Fruit fly (Drosophila melanogaster) whole organism, embryonic: ENCODE measurements around the gene CG2256.
A peak's percentile ranks its signal among the peaks of the same experiment; 100 is the strongest.

Source experiments
- Abd-B ChIP-seq: fragments of 200-800 bp; sonication (Bioruptor generic); optimal IDR thresholded peaks from 2 replicates; lab custom pipeline; 2018; ENCODE audit warnings: missing biosample characterization, mild to moderate bottlenecking, missing genetic modification characterization, moderate library complexity
- Adf1 ChIP-seq: fragments of 200-800 bp; sonication (Bioruptor generic); IDR thresholded peaks from 2 replicates; pipeline ENCODE4 v1.3.6; 2022; ENCODE audit warnings: missing biosample characterization, missing genetic modification characterization
- Antp ChIP-seq: fragments of 200-800 bp; sonication (Bioruptor generic); optimal IDR thresholded peaks from 3 replicates; lab custom pipeline; 2016; ENCODE audit warnings: missing biosample characterization, missing genetic modification characterization
- Atf6 ChIP-seq: fragments of 200-800 bp; sonication (Bioruptor generic); IDR thresholded peaks from 2 replicates; pipeline ENCODE4 v1.3.6; 2022; ENCODE audit warnings: missing biosample characterization, missing genetic modification characterization
- BtbVII ChIP-seq: fragments of 200-800 bp; sonication (Bioruptor generic); optimal IDR thresholded peaks from 3 replicates; lab custom pipeline; 2017; ENCODE audit warnings: missing biosample characterization, mild to moderate bottlenecking, missing genetic modification characterization
- CG10321 ChIP-seq: fragments of 200-800 bp; sonication (Bioruptor generic); IDR thresholded peaks from 2 replicates; pipeline ENCODE4 v1.3.6; 2022; ENCODE audit warnings: missing biosample characterization, missing genetic modification characterization
- CG10543 ChIP-seq: fragments of 200-800 bp; sonication (Bioruptor generic); optimal IDR thresholded peaks from 3 replicates; lab custom pipeline; 2017; ENCODE audit warnings: missing biosample characterization, mild to moderate bottlenecking, missing genetic modification characterization, moderate library complexity
- CG1233 ChIP-seq: fragments of 200-800 bp; sonication (Bioruptor generic); optimal IDR thresholded peaks from 4 replicates; lab custom pipeline; 2018; ENCODE audit warnings: missing biosample characterization, mild to moderate bottlenecking, missing genetic modification characterization
- CG12769 ChIP-seq: fragments of 200-800 bp; sonication (Bioruptor generic); optimal IDR thresholded peaks from 2 replicates; lab custom pipeline; 2019; ENCODE audit warnings: missing biosample characterization, mild to moderate bottlenecking, missing genetic modification characterization, moderate library complexity
- CG13624 ChIP-seq: fragments of 200-800 bp; sonication (Bioruptor generic); optimal IDR thresholded peaks from 2 replicates; lab custom pipeline; 2016; ENCODE audit warnings: missing biosample characterization, missing genetic modification characterization
- CG1832 ChIP-seq: fragments of 200-800 bp; sonication (Bioruptor generic); optimal IDR thresholded peaks from 2 replicates; lab custom pipeline; 2017; ENCODE audit warnings: missing biosample characterization, mild to moderate bottlenecking, missing genetic modification characterization, inconsistent platforms
- CG2678 ChIP-seq: fragments of 200-800 bp; sonication (Bioruptor generic); optimal IDR thresholded peaks from 3 replicates; lab custom pipeline; 2019; ENCODE audit warnings: missing biosample characterization, mild to moderate bottlenecking, missing genetic modification characterization, moderate library complexity
- CG3163 ChIP-seq: fragments of 200-800 bp; sonication (Bioruptor generic); optimal IDR thresholded peaks from 3 replicates; lab custom pipeline; 2016; ENCODE audit warnings: missing biosample characterization, missing genetic modification characterization
- CG34376 ChIP-seq: fragments of 200-800 bp; sonication (Bioruptor generic); optimal IDR thresholded peaks from 2 replicates; lab custom pipeline; 2018; ENCODE audit warnings: missing biosample characterization, mild to moderate bottlenecking, missing genetic modification characterization
- CG6765 ChIP-seq: fragments of 200-800 bp; sonication (Bioruptor generic); optimal IDR thresholded peaks from 3 replicates; lab custom pipeline; 2017; ENCODE audit warnings: missing biosample characterization, mild to moderate bottlenecking, missing genetic modification characterization
- CG7372 ChIP-seq: fragments of 200-800 bp; sonication (Bioruptor generic); IDR thresholded peaks from 2 replicates; pipeline ENCODE4 v1.3.6; 2022; ENCODE audit warnings: missing biosample characterization, missing genetic modification characterization
- CG9437 ChIP-seq: fragments of 200-800 bp; sonication (Bioruptor generic); optimal IDR thresholded peaks from 2 replicates; lab custom pipeline; 2018; ENCODE audit warnings: missing biosample characterization, mild to moderate bottlenecking, missing genetic modification characterization
- CG9932 ChIP-seq: fragments of 200-800 bp; sonication (Bioruptor generic); IDR thresholded peaks from 2 replicates; pipeline ENCODE4 v1.3.6; 2022; ENCODE audit warnings: missing biosample characterization, missing genetic modification characterization
- CrebB ChIP-seq: fragments of 200-800 bp; sonication (Bioruptor generic); optimal IDR thresholded peaks from 3 replicates; lab custom pipeline; 2018; ENCODE audit warnings: missing biosample characterization, mild to moderate bottlenecking, missing genetic modification characterization
- Dek ChIP-seq: fragments of 200-800 bp; sonication (Bioruptor generic); optimal IDR thresholded peaks from 3 replicates; lab custom pipeline; 2019; ENCODE audit warnings: missing biosample characterization, mild to moderate bottlenecking, missing genetic modification characterization, moderate library complexity
- Dip3 ChIP-seq: fragments of 200-800 bp; sonication (Bioruptor generic); optimal IDR thresholded peaks from 3 replicates; lab custom pipeline; 2016; ENCODE audit warnings: missing biosample characterization, missing genetic modification characterization
- Gsc ChIP-seq: fragments of 200-800 bp; sonication (Bioruptor generic); IDR thresholded peaks from 2 replicates; pipeline ENCODE4 v1.3.6; 2022; ENCODE audit warnings: missing biosample characterization, missing genetic modification characterization
- H2.0 ChIP-seq: fragments of 200-800 bp; sonication (Bioruptor generic); IDR thresholded peaks from 2 replicates; pipeline ENCODE4 v1.3.6; 2022; ENCODE audit warnings: missing biosample characterization, missing genetic modification characterization
- Hey ChIP-seq: fragments of 200-800 bp; sonication (Bioruptor generic); optimal IDR thresholded peaks from 3 replicates; lab custom pipeline; 2018; ENCODE audit warnings: missing biosample characterization, mild to moderate bottlenecking, missing genetic modification characterization
- Hr78 ChIP-seq, 2 experiments: fragments of 200-800 bp in 1 of 2; fragments of >200 bp in 1 of 2; sonication (Bioruptor generic) in 1 of 2; optimal IDR thresholded peaks; 2 replicates each; lab custom pipeline; 2017 to 2019; ENCODE audit warnings: missing biosample characterization in 2 of 2, missing genetic modification characterization in 2 of 2, mild to moderate bottlenecking in 1 of 2, moderate library complexity in 1 of 2
- Hsf ChIP-seq: fragments of 200-800 bp; sonication (Bioruptor generic); optimal IDR thresholded peaks from 3 replicates; lab custom pipeline; 2016; ENCODE audit warnings: missing biosample characterization, missing genetic modification characterization
- Sin3A ChIP-seq: fragments of >200 bp; optimal IDR thresholded peaks from 2 replicates; lab custom pipeline; 2018
- Six4 ChIP-seq: fragments of 200-800 bp; sonication (Bioruptor generic); optimal IDR thresholded peaks from 2 replicates; lab custom pipeline; 2016; ENCODE audit warnings: missing biosample characterization, missing genetic modification characterization
- Usf ChIP-seq: fragments of 200-800 bp; sonication (Bioruptor generic); optimal IDR thresholded peaks from 2 replicates; lab custom pipeline; 2017; ENCODE audit warnings: missing genotype, missing biosample characterization, missing genetic modification characterization
- chinmo ChIP-seq: fragments of 200-800 bp; sonication (Bioruptor generic); IDR thresholded peaks from 4 replicates; pipeline ENCODE4 v1.3.6; 2022; ENCODE audit warnings: missing biosample characterization, missing genetic modification characterization; ENCODE audit not compliant: partially characterized antibody
- crol ChIP-seq: fragments of 200-800 bp; sonication (Bioruptor generic); IDR thresholded peaks from 2 replicates; pipeline ENCODE4 v1.3.6; 2022; ENCODE audit warnings: missing biosample characterization, missing genetic modification characterization
- ftz-f1 ChIP-seq: fragments of 200-800 bp; sonication (Bioruptor generic); optimal IDR thresholded peaks from 2 replicates; lab custom pipeline; 2016; ENCODE audit warnings: missing biosample characterization, missing genetic modification characterization
- gem ChIP-seq: fragments of 200-800 bp; sonication (Bioruptor generic); optimal IDR thresholded peaks from 2 replicates; lab custom pipeline; 2019; ENCODE audit warnings: missing biosample characterization, mild to moderate bottlenecking, missing genetic modification characterization, moderate library complexity
- jigr1 ChIP-seq: fragments of 200-800 bp; sonication (Bioruptor generic); IDR thresholded peaks from 3 replicates; pipeline ENCODE4 v1.3.6; 2022; ENCODE audit warnings: missing biosample characterization, missing genetic modification characterization
- kni ChIP-seq: fragments of 200-800 bp; sonication (Bioruptor generic); optimal IDR thresholded peaks from 3 replicates; lab custom pipeline; 2017; ENCODE audit warnings: mild to moderate bottlenecking, missing biosample characterization, missing genetic modification reagents, missing genetic modification characterization
- lbe ChIP-seq: fragments of 200-800 bp; sonication (Bioruptor generic); optimal IDR thresholded peaks from 2 replicates; lab custom pipeline; 2016; ENCODE audit warnings: missing biosample characterization, mild to moderate bottlenecking, missing genetic modification characterization
- lmd ChIP-seq: fragments of 200-800 bp; sonication (Bioruptor generic); IDR thresholded peaks from 2 replicates; pipeline ENCODE4 v1.3.6; 2022; ENCODE audit warnings: missing biosample characterization, missing genetic modification characterization
- mam ChIP-seq: fragments of 200-800 bp; sonication (Bioruptor generic); optimal IDR thresholded peaks from 3 replicates; lab custom pipeline; 2016; ENCODE audit warnings: missing biosample characterization, missing genetic modification characterization
- nerfin-2 ChIP-seq: fragments of 200-800 bp; sonication (Bioruptor generic); IDR thresholded peaks from 2 replicates; pipeline ENCODE4 v1.3.6; 2022; ENCODE audit warnings: missing biosample characterization, missing genetic modification characterization; ENCODE audit not compliant: partially characterized antibody
- nom ChIP-seq: fragments of 200-800 bp; sonication (Bioruptor generic); optimal IDR thresholded peaks from 2 replicates; lab custom pipeline; 2017; ENCODE audit warnings: missing biosample characterization, missing genetic modification characterization, mild to moderate bottlenecking, moderate library complexity, missing genetic modification reagents
- p53 ChIP-seq: fragments of 200-800 bp; sonication (Bioruptor generic); optimal IDR thresholded peaks from 2 replicates; lab custom pipeline; 2016; ENCODE audit warnings: missing biosample characterization, missing genetic modification characterization
- repo ChIP-seq: fragments of 200-800 bp; sonication (Bioruptor generic); optimal IDR thresholded peaks from 2 replicates; lab custom pipeline; 2016; ENCODE audit warnings: missing biosample characterization, missing genetic modification characterization
- sd ChIP-seq: fragments of 200-800 bp; sonication (Bioruptor generic); optimal IDR thresholded peaks from 3 replicates; lab custom pipeline; 2018; ENCODE audit warnings: missing biosample characterization, mild to moderate bottlenecking, missing genetic modification characterization, moderate library complexity
- sisA ChIP-seq: fragments of 200-800 bp; sonication (Bioruptor generic); IDR thresholded peaks from 2 replicates; pipeline ENCODE4 v1.3.6; 2022; ENCODE audit warnings: missing biosample characterization, missing genetic modification characterization
- slbo ChIP-seq: fragments of 200-800 bp; sonication (Bioruptor generic); IDR thresholded peaks from 2 replicates; pipeline ENCODE4 v1.3.6; 2022; ENCODE audit warnings: missing biosample characterization, missing genetic modification characterization
- stwl ChIP-seq: fragments of 200-800 bp; sonication (Bioruptor generic); optimal IDR thresholded peaks from 3 replicates; lab custom pipeline; 2018; ENCODE audit warnings: missing biosample characterization, mild to moderate bottlenecking, missing genetic modification characterization, moderate library complexity
- sug ChIP-seq: fragments of 200-800 bp; optimal IDR thresholded peaks from 2 replicates; lab custom pipeline; 2019; ENCODE audit warnings: missing biosample characterization, mild to moderate bottlenecking, missing genetic modification characterization, moderate library complexity
- usp ChIP-seq: fragments of >200 bp; optimal IDR thresholded peaks from 2 replicates; lab custom pipeline; 2017; ENCODE audit warnings: missing biosample characterization, missing genetic modification characterization
- zen2 ChIP-seq: fragments of 200-800 bp; sonication (Bioruptor generic); IDR thresholded peaks from 3 replicates; pipeline ENCODE4 v1.3.6; 2022; ENCODE audit warnings: missing biosample characterization, missing genetic modification characterization; ENCODE audit not compliant: partially characterized antibody
- zfh2 ChIP-seq: fragments of 200-800 bp; sonication (Bioruptor generic); optimal IDR thresholded peaks from 2 replicates; lab custom pipeline; 2016; ENCODE audit warnings: missing biosample characterization, missing genetic modification characterization

CG2256 gene

DNA sequence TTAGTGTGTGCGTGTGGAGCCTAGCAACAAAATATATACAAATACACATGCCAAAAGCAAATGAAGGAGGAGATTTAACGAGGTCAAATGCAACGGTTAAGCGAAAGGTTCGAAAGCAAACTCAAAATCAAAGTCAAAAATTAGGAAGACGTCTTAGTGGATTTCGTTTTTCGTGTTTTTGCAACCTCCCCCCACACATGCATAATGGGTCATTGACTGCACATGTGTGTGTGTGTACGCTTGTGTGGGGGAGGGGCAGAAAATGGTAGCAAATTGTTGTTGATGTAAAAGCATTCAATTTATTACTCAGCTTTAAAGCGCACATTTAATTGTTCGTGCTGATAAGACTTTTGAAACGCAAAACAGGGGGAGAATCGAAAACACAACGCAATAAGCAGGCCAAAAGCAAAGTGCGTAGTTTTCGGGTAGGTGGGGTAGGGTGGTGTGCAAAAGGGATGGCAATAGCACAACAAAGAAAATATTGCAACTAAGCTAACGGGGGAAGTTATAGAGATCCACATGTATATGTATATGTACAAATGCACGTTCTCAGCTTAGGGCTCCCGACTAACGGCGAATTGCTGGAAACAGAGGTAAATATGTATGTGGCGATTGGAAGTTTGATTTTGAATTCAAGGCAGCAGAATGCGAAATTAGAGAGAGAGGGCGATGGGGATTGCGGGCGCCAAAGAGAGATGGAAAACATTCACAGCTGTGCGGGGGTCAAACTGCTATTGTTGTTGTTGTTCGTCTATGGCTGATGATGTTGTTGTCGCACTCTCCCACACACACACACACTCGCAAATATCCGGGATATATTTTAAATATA, 6.1 kb upstream of the CG2256 start:
- peak; percentile 58 for TF ChIP-seq CG6765
- TF ChIP-seq sug: peak; percentile 78
- TF ChIP-seq CG1233 (GFP tag; lab: Kevin White, UChicago): no peak
- no peak for TF ChIP-seq CG9437 (GFP tag; lab: Kevin White, UChicago)
- no peak for TF ChIP-seq chinmo
- no peak for TF ChIP-seq lbe (GFP tag; lab: Kevin White, UChicago)
- no peak for TF ChIP-seq Six4 (GFP tag; lab: Kevin White, UChicago)
- TF ChIP-seq lmd (GFP tag; lab: Robert Waterston, UW): 0 out of 2 replicates have a peak, but pooled peaks have one; percentile 7
- TF ChIP-seq kni (GFP tag; lab: Kevin White, UChicago): peak; percentile 21
- TF ChIP-seq crol (GFP tag; lab: Robert Waterston, UW): peak; percentile 45
- TF ChIP-seq sisA: no peak
- TF ChIP-seq Abd-B: no peak
- TF ChIP-seq Gsc (GFP tag; lab: Robert Waterston, UW): no peak
- peak; percentile 1 for TF ChIP-seq nom (GFP tag; lab: Kevin White, UChicago)
- no peak for TF ChIP-seq BtbVII (GFP tag; lab: Kevin White, UChicago)
- TF ChIP-seq zen2 (GFP tag; lab: Robert Waterston, UW): no peak
- TF ChIP-seq CG7372 (GFP tag; lab: Robert Waterston, UW): no peak
- no peak for TF ChIP-seq gem (tag; lab: Kevin White, UChicago)
- no peak for TF ChIP-seq Dek
- no peak for TF ChIP-seq Hey (tag; lab: Kevin White, UChicago)
- TF ChIP-seq Adf1 (GFP tag; lab: Robert Waterston, UW): no peak
- no peak for TF ChIP-seq ftz-f1 (GFP tag; lab: Kevin White, UChicago)
- no peak for TF ChIP-seq Usf
- peak; percentile 7 for TF ChIP-seq sd (tag; lab: Kevin White, UChicago)
- TF ChIP-seq stwl (tag; lab: Kevin White, UChicago): no peak
- TF ChIP-seq Hsf (GFP tag; lab: Kevin White, UChicago): no peak
- TF ChIP-seq CG9932 (GFP tag; lab: Robert Waterston, UW): 0 out of 2 replicates have a peak, but pooled peaks have one; percentile 16
- TF ChIP-seq mam: no peak
- TF ChIP-seq CG3163 (GFP tag; lab: Kevin White, UChicago): no peak
- TF ChIP-seq nerfin-2 (GFP tag; lab: Robert Waterston, UW): no peak
- no peak for TF ChIP-seq Sin3A (lab: Kevin White, UChicago)
- peak; percentile 95 for TF ChIP-seq CG13624 (GFP tag; lab: Kevin White, UChicago)
- no peak for TF ChIP-seq CrebB
- peak; percentile 4 for TF ChIP-seq CG2678 (tag; lab: Kevin White, UChicago)
- no peak for TF ChIP-seq H2.0 (GFP tag; lab: Robert Waterston, UW)
- TF ChIP-seq CG10321 (GFP tag; lab: Robert Waterston, UW): peak; percentile 75
- TF ChIP-seq CG12769: peak; percentile 23
- TF ChIP-seq Hr78 (GFP tag; optimal IDR thresholded peaks at IDR 0.05; lab: Kevin White, UChicago): peak in 1 of 2 experiments; percentile 80
- TF ChIP-seq CG1832: peak; percentile 74
- no peak for TF ChIP-seq zfh2 (GFP tag; lab: Kevin White, UChicago)
- TF ChIP-seq Antp (GFP tag; lab: Kevin White, UChicago): no peak
- no peak for TF ChIP-seq jigr1
- 0 out of 2 replicates have a peak, but pooled peaks have one; percentile 23 for TF ChIP-seq Atf6 (GFP tag; lab: Robert Waterston, UW)
- TF ChIP-seq CG34376 (GFP tag; lab: Kevin White, UChicago): peak; percentile 4
- no peak for TF ChIP-seq repo (GFP tag; lab: Kevin White, UChicago)
- TF ChIP-seq p53 (GFP tag; lab: Kevin White, UChicago): no peak
- no peak for TF ChIP-seq slbo
- TF ChIP-seq usp (GFP tag; lab: Kevin White, UChicago): no peak
- peak; percentile 57 for TF ChIP-seq CG10543 (GFP tag; lab: Kevin White, UChicago)
- TF ChIP-seq Dip3 (GFP tag; lab: Kevin White, UChicago): no peak
